Worm (Caenorhabditis elegans): ENCODE data around the gene josd-1.

josd-1 gene

DNA sequence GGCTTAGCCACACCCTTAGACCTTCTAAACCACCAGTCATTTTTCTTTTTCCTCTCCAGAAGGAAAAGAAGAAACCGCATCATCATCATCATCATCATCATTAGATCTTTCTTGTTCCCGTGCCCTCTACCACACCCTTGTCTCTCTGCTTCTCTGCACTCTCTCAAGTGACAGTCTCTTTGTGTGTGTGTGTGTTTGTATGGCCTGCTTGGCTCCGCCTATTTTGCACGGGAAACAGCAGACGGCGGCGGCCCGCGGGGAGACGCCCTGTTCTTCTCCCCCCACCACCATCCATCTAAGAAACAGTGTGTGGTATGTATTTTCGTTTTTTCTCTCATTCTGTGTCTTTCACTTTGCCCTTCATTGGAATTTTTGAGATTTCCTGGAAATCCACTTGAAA lies 35.4 kb downstream of the josd-1 start (continued):
- TF ChIP-seq aly-2 (tag; optimal IDR thresholded peaks at IDR 0.05): no peak
- TF ChIP-seq skn-1 (tag; optimal IDR thresholded peaks at IDR 0.05): no peak
- TF ChIP-seq spr-1 (tag; optimal IDR thresholded peaks at IDR 0.05): peak; percentile 49
- peak; percentile 26 for TF ChIP-seq nhr-10 (tag; optimal IDR thresholded peaks at IDR 0.05)
- no peak for TF ChIP-seq vab-7 (GFP tag; IDR thresholded peaks at IDR 0.05)
- no peak for TF ChIP-seq ctbp-1 (GFP tag; IDR thresholded peaks at IDR 0.05)
- TF ChIP-seq nhr-76 (tag; optimal IDR thresholded peaks at IDR 0.05): no peak
- peak; percentile 80 for TF ChIP-seq mep-1 (tag; optimal IDR thresholded peaks at IDR 0.05)
- peak; percentile 31 for TF ChIP-seq nhr-6 (tag; optimal IDR thresholded peaks at IDR 0.05)
- TF ChIP-seq jun-1 (tag; optimal IDR thresholded peaks at IDR 0.05): no peak
- TF ChIP-seq rbr-2 (tag; optimal IDR thresholded peaks at IDR 0.05): peak; percentile 9
- TF ChIP-seq ceh-82 (tag; optimal IDR thresholded peaks at IDR 0.05): no peak
- peak; percentile 77 for TF ChIP-seq nhr-48 (tag; optimal IDR thresholded peaks at IDR 0.05)
- TF ChIP-seq zip-11 (GFP tag; IDR thresholded peaks at IDR 0.05): no peak
- TF ChIP-seq unc-39 (tag; optimal IDR thresholded peaks at IDR 0.05): no peak
- TF ChIP-seq F26F4.8 (GFP tag; conservative IDR thresholded peaks at IDR 0.05): no peak
- TF ChIP-seq fkh-10 (GFP tag; optimal IDR thresholded peaks at IDR 0.05): no peak
- TF ChIP-seq ceh-20 (GFP tag; IDR thresholded peaks at IDR 0.05): peak; percentile 9; the same call in 1 of the 2 replicates
- no peak for TF ChIP-seq lin-38 (GFP tag; IDR thresholded peaks at IDR 0.05)
- peak; percentile 96 for TF ChIP-seq hlh-11 (tag; optimal IDR thresholded peaks at IDR 0.05)
- peak; percentile 33 to 94 for TF ChIP-seq mdl-1 (tag; optimal IDR thresholded peaks at IDR 0.05)
- no peak for TF ChIP-seq ceh-32 (tag; optimal IDR thresholded peaks at IDR 0.05; ENCODE audit: poor library complexity)
- no peak for TF ChIP-seq nhr-11 (tag; optimal IDR thresholded peaks at IDR 0.05)
- TF ChIP-seq zag-1 (tag; optimal IDR thresholded peaks at IDR 0.05): no peak
- peak; percentile 80 for TF ChIP-seq dmd-6 (GFP tag; IDR thresholded peaks at IDR 0.05)
- no peak for TF ChIP-seq ztf-11 (tag; optimal IDR thresholded peaks at IDR 0.05)
- no peak for TF ChIP-seq daf-16 (GFP tag; optimal IDR thresholded peaks at IDR 0.05)
- TF ChIP-seq daf-16 (tag; optimal IDR thresholded peaks at IDR 0.05): peak; percentile 49
- TF ChIP-seq egl-43 (GFP tag; IDR thresholded peaks at IDR 0.05): no peak
- TF ChIP-seq daf-8 (GFP tag; IDR thresholded peaks at IDR 0.05): no peak
- TF ChIP-seq mxl-3 (GFP tag; optimal IDR thresholded peaks at IDR 0.05): peak; percentile 89

ce11 chrIII:2873116-2873644 lies 36.7 kb downstream of the josd-1 start:
- no peak for TF ChIP-seq mep-1 (tag; optimal IDR thresholded peaks at IDR 0.05)
- no peak for TF ChIP-seq gei-8 (GFP tag; optimal IDR thresholded peaks at IDR 0.05)
- TF ChIP-seq ZK546.5 (tag; optimal IDR thresholded peaks at IDR 0.05): no peak
- no peak for TF ChIP-seq ceh-82 (tag; optimal IDR thresholded peaks at IDR 0.05)
- TF ChIP-seq zfp-3 (GFP tag; conservative IDR thresholded peaks at IDR 0.05): no peak
- TF ChIP-seq egl-43 (GFP tag; IDR thresholded peaks at IDR 0.05): no peak
- no peak for TF ChIP-seq lin-1 (GFP tag; IDR thresholded peaks at IDR 0.05)
- TF ChIP-seq F49E8.2 (tag; optimal IDR thresholded peaks at IDR 0.05; ENCODE audit: borderline replicate concordance): no peak
- TF ChIP-seq unc-130 (GFP tag; optimal IDR thresholded peaks at IDR 0.05): no peak
- TF ChIP-seq lir-3 (tag; optimal IDR thresholded peaks at IDR 0.05): no peak
- no peak for TF ChIP-seq dmd-6 (GFP tag; IDR thresholded peaks at IDR 0.05)
- no peak for TF ChIP-seq F44E2.7 (GFP tag; IDR thresholded peaks at IDR 0.05)
- TF ChIP-seq spr-1 (tag; optimal IDR thresholded peaks at IDR 0.05): no peak
- no peak for TF ChIP-seq mes-2 (tag; optimal IDR thresholded peaks at IDR 0.05; ENCODE audit: poor library complexity, severe bottlenecking)
- TF ChIP-seq nhr-77 (tag; optimal IDR thresholded peaks at IDR 0.05): no peak
- no peak for TF ChIP-seq egl-27 (tag; optimal IDR thresholded peaks at IDR 0.05)
- no peak for TF ChIP-seq T20F7.1 (GFP tag; optimal IDR thresholded peaks at IDR 0.05)
- no peak for TF ChIP-seq nhr-48 (tag; optimal IDR thresholded peaks at IDR 0.05)
- no peak for TF ChIP-seq spr-3 (GFP tag; optimal IDR thresholded peaks at IDR 0.05)
